Fruit fly (Drosophila melanogaster) whole organism, embryonic: Measurements from ENCODE around the gene CG11367.
"Not testable (repeated sequence)": the region's sequence is repeated elsewhere in the genome, so short reads cannot be mapped to it uniquely, and the experiment has no call there.

Experiments used
- CG11695 ChIP-seq: fragments of 200-800 bp; sonication (Bioruptor generic); IDR thresholded peaks from 3 replicates; pipeline ENCODE4 v1.3.6; 2022; ENCODE audit warnings: missing biosample characterization, missing genetic modification characterization
- CG14965 ChIP-seq: fragments of 200-800 bp; sonication (Bioruptor generic); optimal IDR thresholded peaks from 2 replicates; lab custom pipeline; 2016; ENCODE audit warnings: missing biosample characterization, missing genetic modification characterization, borderline replicate concordance
- Usf ChIP-seq: fragments of 200-800 bp; sonication (Bioruptor generic); optimal IDR thresholded peaks from 2 replicates; lab custom pipeline; 2017; ENCODE audit warnings: missing genotype, missing biosample characterization, missing genetic modification characterization
- dmrt99B ChIP-seq: fragments of 200-800 bp; sonication (Bioruptor generic); optimal IDR thresholded peaks from 2 replicates; lab custom pipeline; 2018; ENCODE audit warnings: missing biosample characterization, mild to moderate bottlenecking, missing genetic modification characterization, moderate library complexity
- fru ChIP-seq: fragments of >200 bp; optimal IDR thresholded peaks from 2 replicates; lab custom pipeline; 2017
- hkb ChIP-seq, 2 experiments: fragments of 200-800 bp in 1 of 2; fragments of >200 bp in 1 of 2; sonication (Bioruptor generic) in 1 of 2; IDR thresholded peaks in 1 of 2; optimal IDR thresholded peaks in 1 of 2; 2 replicates each; pipeline versions ENCODE4 v1.3.6 to Lab custom; 2017 to 2022; ENCODE audit warnings: missing biosample characterization in 1 of 2, missing genetic modification characterization in 1 of 2
- lola ChIP-seq, 3 experiments: fragments of >200 bp in 2 of 3; fragments of 200-800 bp in 1 of 3; sonication (Bioruptor generic) in 1 of 3; optimal IDR thresholded peaks; 2 replicates each; lab custom pipeline; 2017 to 2019; ENCODE audit warnings: missing biosample characterization in 3 of 3, missing genetic modification characterization in 3 of 3, mild to moderate bottlenecking in 1 of 3, moderate library complexity in 1 of 3
- pros ChIP-seq: fragments of 200-800 bp; sonication (Bioruptor generic); optimal IDR thresholded peaks from 3 replicates; lab custom pipeline; 2019; ENCODE audit warnings: missing biosample characterization, mild to moderate bottlenecking, missing genetic modification characterization, moderate library complexity

- TF ChIP-seq pros (GFP tag; lab: Kevin White, UChicago); fru (lab: Kevin White, UChicago); CG14965 (GFP tag; lab: Kevin White, UChicago); lola (GFP tag; optimal IDR thresholded peaks at IDR 0.05; lab: Kevin White, UChicago); hkb (optimal IDR thresholded peaks at IDR 0.05; lab: Kevin White, UChicago); hkb (GFP tag; IDR thresholded peaks at IDR 0.05; lab: Robert Waterston, UW); Usf (GFP tag; lab: Kevin White, UChicago); dmrt99B (tag; lab: Kevin White, UChicago); CG11695 (GFP tag; lab: Robert Waterston, UW): not testable (repeated sequence)
Observed at dm6 chr3L:22696930-22697329, 31.0 kb upstream of the CG11367 start, which contains the start of gene CG32453.
